Worm (Caenorhabditis elegans) whole organism, L2 larva: Measurements from ENCODE around the gene ugt-52.

Experiments
- ama-1 ChIP-seq: fragments of 150-350 bp; optimal IDR thresholded peaks from 2 replicates; lab custom pipeline; 2018; ENCODE audit warnings: inconsistent platforms
- ceh-16 ChIP-seq: fragments of 150-350 bp; optimal IDR thresholded peaks from 2 replicates; lab custom pipeline; 2014; ENCODE audit warnings: missing biosample characterization, missing genetic modification characterization
- elt-1 ChIP-seq: fragments of 150-350 bp; optimal IDR thresholded peaks from 2 replicates; lab custom pipeline; 2014; ENCODE audit warnings: missing biosample characterization, missing genetic modification characterization
- lin-39 ChIP-seq: fragments of 150-350 bp; optimal IDR thresholded peaks from 2 replicates; lab custom pipeline; 2014; ENCODE audit warnings: missing biosample characterization, missing genetic modification reagents, missing genetic modification characterization
- nhr-10 ChIP-seq: sonication (generic microtip); optimal IDR thresholded peaks from 2 replicates; lab custom pipeline; 2017; ENCODE audit warnings: missing biosample characterization, missing genetic modification characterization
- nhr-11 ChIP-seq: fragments of 150-350 bp; optimal IDR thresholded peaks from 2 replicates; lab custom pipeline; 2014; ENCODE audit warnings: missing biosample characterization, missing genetic modification characterization
- nhr-12 ChIP-seq: fragments of 150-350 bp; optimal IDR thresholded peaks from 2 replicates; lab custom pipeline; 2014; ENCODE audit warnings: missing biosample characterization, missing genetic modification characterization
- nhr-23 ChIP-seq: fragments of 150-350 bp; optimal IDR thresholded peaks from 2 replicates; lab custom pipeline; 2014; ENCODE audit warnings: missing biosample characterization, missing genetic modification reagents, missing genetic modification characterization
- zag-1 ChIP-seq: fragments of 150-350 bp; optimal IDR thresholded peaks from 2 replicates; lab custom pipeline; 2014; ENCODE audit warnings: missing biosample characterization, missing genetic modification characterization

ce11 chrIV:826145-826544 is 47.6 kb downstream of the ugt-52 start:
- TF ChIP-seq ceh-16 (no peak), nhr-23 (tag; lab: Kevin White, UChicago) (no peak), zag-1 (tag; lab: Kevin White, UChicago) (no peak), lin-39 (tag; lab: Kevin White, UChicago) (no peak), elt-1 (no peak), nhr-10 (tag; lab: Kevin White, UChicago) (no peak), nhr-11 (tag; lab: Kevin White, UChicago) (no peak), ama-1 (no peak), nhr-12 (no peak)
